Fruit fly (Drosophila melanogaster) whole organism, embryonic: ENCODE results near the gene CG10576.

Experiments
- CG11696 ChIP-seq: fragments of 200-800 bp; sonication (Bioruptor generic); IDR thresholded peaks from 2 replicates; pipeline ENCODE4 v1.3.6; 2022; ENCODE audit warnings: missing biosample characterization, missing genetic modification characterization
- CG11723 ChIP-seq: fragments of 200-800 bp; sonication (Bioruptor generic); optimal IDR thresholded peaks from 2 replicates; lab custom pipeline; 2017; ENCODE audit warnings: missing biosample characterization, mild to moderate bottlenecking, missing genetic modification characterization
- CG1233 ChIP-seq: fragments of 200-800 bp; sonication (Bioruptor generic); optimal IDR thresholded peaks from 4 replicates; lab custom pipeline; 2018; ENCODE audit warnings: missing biosample characterization, mild to moderate bottlenecking, missing genetic modification characterization
- CG13424 ChIP-seq: fragments of 200-800 bp; sonication (Bioruptor generic); optimal IDR thresholded peaks from 2 replicates; lab custom pipeline; 2019; ENCODE audit warnings: missing biosample characterization, mild to moderate bottlenecking, missing genetic modification characterization, moderate library complexity
- CG14710 ChIP-seq: fragments of 200-800 bp; sonication (Bioruptor generic); optimal IDR thresholded peaks from 3 replicates; lab custom pipeline; 2019; ENCODE audit warnings: missing biosample characterization, mild to moderate bottlenecking, missing genetic modification characterization, moderate library complexity
- CG16813 ChIP-seq: fragments of 200-800 bp; sonication (Bioruptor generic); IDR thresholded peaks from 3 replicates; pipeline ENCODE4 v1.3.6; 2022; ENCODE audit warnings: missing biosample characterization, missing genetic modification characterization; ENCODE audit not compliant: partially characterized antibody
- CG17361 ChIP-seq: fragments of 200-800 bp; sonication (Bioruptor generic); IDR thresholded peaks from 3 replicates; pipeline ENCODE4 v1.3.6; 2022; ENCODE audit warnings: missing biosample characterization, missing genetic modification characterization
- CG1832 ChIP-seq: fragments of 200-800 bp; sonication (Bioruptor generic); optimal IDR thresholded peaks from 2 replicates; lab custom pipeline; 2017; ENCODE audit warnings: missing biosample characterization, mild to moderate bottlenecking, missing genetic modification characterization, inconsistent platforms
- CG18619 ChIP-seq: fragments of 200-800 bp; sonication (Bioruptor generic); optimal IDR thresholded peaks from 3 replicates; lab custom pipeline; 2017; ENCODE audit warnings: missing biosample characterization, mild to moderate bottlenecking, missing genetic modification characterization
- CG2875 ChIP-seq: fragments of 200-800 bp; sonication (Bioruptor generic); optimal IDR thresholded peaks from 2 replicates; lab custom pipeline; 2017; ENCODE audit warnings: missing biosample characterization, mild to moderate bottlenecking, missing genetic modification characterization, missing genetic modification reagents
- CG2889 ChIP-seq: fragments of 200-800 bp; sonication (Bioruptor generic); IDR thresholded peaks from 3 replicates; pipeline ENCODE4 v1.3.6; 2022; ENCODE audit warnings: missing biosample characterization, missing genetic modification characterization
- CG3065 ChIP-seq: fragments of 200-800 bp; sonication (Bioruptor generic); optimal IDR thresholded peaks from 2 replicates; lab custom pipeline; 2016; ENCODE audit warnings: missing biosample characterization, missing genetic modification characterization
- CG32767 ChIP-seq: fragments of 200-800 bp; sonication (Bioruptor generic); IDR thresholded peaks from 2 replicates; pipeline ENCODE4 v1.3.6; 2022; ENCODE audit warnings: missing biosample characterization, missing genetic modification characterization
- CG4360 ChIP-seq: fragments of 200-800 bp; sonication (Bioruptor generic); IDR thresholded peaks from 2 replicates; pipeline ENCODE4 v1.3.6; 2022; ENCODE audit warnings: missing biosample characterization, missing genetic modification characterization
- CG43689 ChIP-seq: fragments of 200-800 bp; sonication (Bioruptor generic); IDR thresholded peaks from 2 replicates; pipeline ENCODE4 v1.3.6; 2022; ENCODE audit warnings: missing biosample characterization, missing genetic modification characterization
- CG4730 ChIP-seq: fragments of 200-800 bp; sonication (Bioruptor generic); IDR thresholded peaks from 2 replicates; pipeline ENCODE4 v1.3.6; 2022; ENCODE audit warnings: missing biosample characterization, missing genetic modification characterization
- CG4820 ChIP-seq: fragments of 200-800 bp; sonication (Bioruptor generic); optimal IDR thresholded peaks from 3 replicates; lab custom pipeline; 2016; ENCODE audit warnings: missing biosample characterization, missing genetic modification characterization
- CG6689 ChIP-seq: fragments of 200-800 bp; sonication (Bioruptor generic); IDR thresholded peaks from 2 replicates; pipeline ENCODE4 v1.3.6; 2022; ENCODE audit warnings: missing biosample characterization, missing genetic modification characterization
- CG6854 ChIP-seq: fragments of 200-800 bp; sonication (Bioruptor generic); optimal IDR thresholded peaks from 3 replicates; lab custom pipeline; 2017; ENCODE audit warnings: missing biosample characterization, mild to moderate bottlenecking, missing genetic modification characterization
- CG7839 ChIP-seq: fragments of 200-800 bp; sonication (Bioruptor generic); optimal IDR thresholded peaks from 3 replicates; lab custom pipeline; 2018; ENCODE audit warnings: missing biosample characterization, mild to moderate bottlenecking, missing genetic modification characterization, moderate library complexity
- CG9437 ChIP-seq: fragments of 200-800 bp; sonication (Bioruptor generic); optimal IDR thresholded peaks from 2 replicates; lab custom pipeline; 2018; ENCODE audit warnings: missing biosample characterization, mild to moderate bottlenecking, missing genetic modification characterization
- CG9817 ChIP-seq: fragments of 200-800 bp; sonication (Bioruptor generic); optimal IDR thresholded peaks from 2 replicates; lab custom pipeline; 2018; ENCODE audit warnings: missing biosample characterization, mild to moderate bottlenecking, missing genetic modification characterization, moderate library complexity
- D ChIP-seq, 2 experiments: fragments of 200-800 bp in 1 of 2; fragments of >200 bp in 1 of 2; sonication (Bioruptor generic) in 1 of 2; optimal IDR thresholded peaks; 2 replicates in 1 of 2; 3 replicates in 1 of 2; lab custom pipeline; 2017; ENCODE audit warnings: mild to moderate bottlenecking in 1 of 2, missing biosample characterization in 1 of 2, missing genetic modification characterization in 1 of 2, missing genetic modification reagents in 1 of 2
- Dbx ChIP-seq: fragments of 200-800 bp; sonication (Bioruptor generic); IDR thresholded peaks from 3 replicates; pipeline ENCODE4 v1.3.6; 2022; ENCODE audit warnings: missing biosample characterization, missing genetic modification characterization
- Eip74EF ChIP-seq, 2 experiments: fragments of 200-800 bp in 1 of 2; fragments of >200 bp in 1 of 2; sonication (Bioruptor generic) in 1 of 2; optimal IDR thresholded peaks; 2 replicates each; lab custom pipeline; 2017 to 2019; ENCODE audit warnings: missing biosample characterization in 2 of 2, missing genetic modification characterization in 2 of 2, mild to moderate bottlenecking in 1 of 2, moderate library complexity in 1 of 2
- Hmr ChIP-seq: fragments of 200-800 bp; sonication (Bioruptor generic); optimal IDR thresholded peaks from 3 replicates; lab custom pipeline; 2017; ENCODE audit warnings: mild to moderate bottlenecking, missing biosample characterization, missing genetic modification reagents, missing genetic modification characterization
- Hr3 ChIP-seq: fragments of 200-800 bp; sonication (Bioruptor generic); optimal IDR thresholded peaks from 3 replicates; lab custom pipeline; 2016; ENCODE audit warnings: missing biosample characterization, missing genetic modification characterization
- Meics ChIP-seq: fragments of 200-800 bp; sonication (Bioruptor generic); optimal IDR thresholded peaks from 2 replicates; lab custom pipeline; 2017; ENCODE audit warnings: missing biosample characterization, mild to moderate bottlenecking, missing genetic modification characterization
- Sox102F ChIP-seq: fragments of 200-800 bp; sonication (Bioruptor generic); optimal IDR thresholded peaks from 2 replicates; lab custom pipeline; 2018; ENCODE audit warnings: missing biosample characterization, mild to moderate bottlenecking, missing genetic modification characterization, moderate library complexity
- TFAM ChIP-seq: fragments of 200-800 bp; sonication (Bioruptor generic); optimal IDR thresholded peaks from 2 replicates; lab custom pipeline; 2017; ENCODE audit warnings: missing biosample characterization, missing genetic modification characterization, inconsistent platforms
- bab2 ChIP-seq: fragments of 200-800 bp; sonication (Bioruptor generic); optimal IDR thresholded peaks from 2 replicates; lab custom pipeline; 2016; ENCODE audit warnings: missing biosample characterization, missing genetic modification characterization
- chm ChIP-seq: fragments of 200-800 bp; sonication (Bioruptor generic); IDR thresholded peaks from 2 replicates; pipeline ENCODE4 v1.3.6; 2022; ENCODE audit warnings: missing biosample characterization, missing genetic modification characterization
- crol ChIP-seq: fragments of 200-800 bp; sonication (Bioruptor generic); IDR thresholded peaks from 2 replicates; pipeline ENCODE4 v1.3.6; 2022; ENCODE audit warnings: missing biosample characterization, missing genetic modification characterization
- ewg ChIP-seq: fragments of 200-800 bp; sonication (Bioruptor generic); optimal IDR thresholded peaks from 3 replicates; lab custom pipeline; 2017; ENCODE audit warnings: mild to moderate bottlenecking, missing biosample characterization, missing genetic modification reagents, missing genetic modification characterization
- grau ChIP-seq: fragments of 200-800 bp; optimal IDR thresholded peaks from 3 replicates; lab custom pipeline; 2019; ENCODE audit warnings: missing biosample characterization, mild to moderate bottlenecking, missing genetic modification characterization, moderate library complexity
- insv ChIP-seq, 2 experiments: fragments of 200-800 bp; sonication (Bioruptor generic); optimal IDR thresholded peaks; 3 replicates each; lab custom pipeline; 2016 to 2018; ENCODE audit warnings: missing biosample characterization in 2 of 2, missing genetic modification characterization in 2 of 2
- jigr1 ChIP-seq: fragments of 200-800 bp; sonication (Bioruptor generic); IDR thresholded peaks from 3 replicates; pipeline ENCODE4 v1.3.6; 2022; ENCODE audit warnings: missing biosample characterization, missing genetic modification characterization
- lab ChIP-seq: fragments of 200-800 bp; sonication (Bioruptor generic); optimal IDR thresholded peaks from 3 replicates; lab custom pipeline; 2017; ENCODE audit warnings: missing biosample characterization, missing genetic modification characterization, mild to moderate bottlenecking, moderate library complexity, missing genetic modification reagents
- lmd ChIP-seq: fragments of 200-800 bp; sonication (Bioruptor generic); IDR thresholded peaks from 2 replicates; pipeline ENCODE4 v1.3.6; 2022; ENCODE audit warnings: missing biosample characterization, missing genetic modification characterization
- lola ChIP-seq, 3 experiments: fragments of >200 bp in 2 of 3; fragments of 200-800 bp in 1 of 3; sonication (Bioruptor generic) in 1 of 3; optimal IDR thresholded peaks; 2 replicates each; lab custom pipeline; 2017 to 2019; ENCODE audit warnings: missing biosample characterization in 3 of 3, missing genetic modification characterization in 3 of 3, mild to moderate bottlenecking in 1 of 3, moderate library complexity in 1 of 3
- phol ChIP-seq: fragments of 200-800 bp; sonication (Bioruptor generic); optimal IDR thresholded peaks from 3 replicates; lab custom pipeline; 2018; ENCODE audit warnings: missing biosample characterization, mild to moderate bottlenecking, missing genetic modification characterization, moderate library complexity
- pros ChIP-seq: fragments of 200-800 bp; sonication (Bioruptor generic); optimal IDR thresholded peaks from 3 replicates; lab custom pipeline; 2019; ENCODE audit warnings: missing biosample characterization, mild to moderate bottlenecking, missing genetic modification characterization, moderate library complexity
- salm ChIP-seq: fragments of 200-800 bp; sonication (Bioruptor generic); optimal IDR thresholded peaks from 2 replicates; lab custom pipeline; 2018; ENCODE audit warnings: missing biosample characterization, mild to moderate bottlenecking, missing genetic modification characterization
- sens ChIP-seq: fragments of 200-800 bp; sonication (Bioruptor generic); peaks from one replicate; lab custom pipeline; 2016; ENCODE audit warnings: missing biosample characterization, missing genetic modification characterization
- sug ChIP-seq: fragments of 200-800 bp; optimal IDR thresholded peaks from 2 replicates; lab custom pipeline; 2019; ENCODE audit warnings: missing biosample characterization, mild to moderate bottlenecking, missing genetic modification characterization, moderate library complexity
- tup ChIP-seq: fragments of 200-800 bp; sonication (Bioruptor generic); optimal IDR thresholded peaks from 2 replicates; lab custom pipeline; 2016; ENCODE audit warnings: missing biosample characterization, mild to moderate bottlenecking, missing genetic modification characterization, moderate library complexity
- tx ChIP-seq: fragments of 200-800 bp; sonication (Bioruptor generic); optimal IDR thresholded peaks from 2 replicates; lab custom pipeline; 2016; ENCODE audit warnings: missing biosample characterization, missing genetic modification characterization

CG10576 gene

DNA sequence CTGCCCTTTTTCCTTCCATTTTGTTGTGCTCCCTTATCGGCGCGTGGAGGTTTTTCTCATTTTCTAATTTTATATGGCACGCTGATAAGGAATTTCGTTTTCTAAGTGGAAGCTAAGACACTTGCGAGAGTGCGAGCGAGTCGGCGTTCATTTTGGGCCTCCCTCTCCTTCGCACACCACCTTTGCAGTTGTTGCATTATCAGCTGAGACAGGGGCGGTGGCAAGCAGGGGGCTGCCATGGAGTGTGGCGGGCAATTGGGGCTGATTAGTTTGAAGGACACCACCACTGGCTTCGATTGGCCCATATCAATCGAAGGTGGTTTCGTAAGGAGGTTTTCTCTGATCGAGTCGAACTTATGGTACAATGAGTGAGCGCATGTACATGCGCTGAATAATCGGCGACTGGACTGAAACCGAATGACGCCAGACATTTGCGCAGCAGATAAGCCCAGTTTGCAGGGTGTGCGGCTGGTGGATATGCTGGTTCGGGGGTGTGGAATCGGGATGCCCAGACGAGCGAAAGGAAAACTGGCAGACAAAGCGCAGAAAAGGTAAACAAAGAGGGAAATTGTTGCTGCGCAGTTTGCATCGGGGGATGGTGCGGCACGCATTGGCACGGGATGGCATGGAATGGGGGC lies 44.3 kb upstream of the CG10576 start (continued):
- no peak for TF ChIP-seq CG16813 (GFP tag; lab: Robert Waterston, UW)
- 0 out of 2 replicates have a peak, but pooled peaks have one; percentile 16 for TF ChIP-seq chm (GFP tag; lab: Robert Waterston, UW)
- no peak for TF ChIP-seq salm (tag; lab: Kevin White, UChicago)
- TF ChIP-seq sug (tag; lab: Kevin White, UChicago), result peak; percentile 96
- TF ChIP-seq crol (GFP tag; lab: Robert Waterston, UW), result peak; percentile 93
- no peak for TF ChIP-seq CG4820
- TF ChIP-seq insv (GFP tag; optimal IDR thresholded peaks at IDR 0.05; lab: Kevin White, UChicago), result no peak
- no peak for TF ChIP-seq CG3065 (GFP tag; lab: Kevin White, UChicago)
- TF ChIP-seq pros (GFP tag; lab: Kevin White, UChicago), result peak; percentile 86
- TF ChIP-seq CG32767 (GFP tag; lab: Robert Waterston, UW), result no peak
- no peak for TF ChIP-seq CG4730 (GFP tag; lab: Robert Waterston, UW)
- TF ChIP-seq CG2889 (GFP tag; lab: Robert Waterston, UW), result no peak
- TF ChIP-seq lab (GFP tag; lab: Kevin White, UChicago), result peak; percentile 74
- no peak for TF ChIP-seq D (optimal IDR thresholded peaks at IDR 0.05; lab: Kevin White, UChicago)
- no peak for TF ChIP-seq D (GFP tag; optimal IDR thresholded peaks at IDR 0.05; lab: Kevin White, UChicago)

DNA sequence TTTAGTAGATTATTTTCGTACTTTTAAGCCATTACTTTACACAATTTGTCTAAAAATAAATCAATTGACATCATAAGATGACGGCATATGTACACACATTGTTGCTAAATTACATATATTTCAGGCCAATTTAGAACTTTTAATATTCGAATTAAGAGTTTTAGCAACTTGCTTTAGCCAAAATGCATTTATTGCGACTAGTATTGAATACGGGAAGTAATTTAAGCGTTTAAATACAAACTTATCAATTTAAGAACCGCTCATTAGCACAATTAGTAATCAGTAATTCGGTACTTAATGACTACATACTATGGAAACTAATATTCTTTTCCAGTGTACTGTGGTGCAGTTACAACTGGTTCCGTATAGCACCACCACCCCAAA lies 43.7 kb upstream of the CG10576 start:
- TF ChIP-seq phol, result peak; percentile 36
- TF ChIP-seq bab2 (GFP tag; lab: Kevin White, UChicago), result peak; percentile 12
- no peak for TF ChIP-seq tup (GFP tag; lab: Kevin White, UChicago)
- TF ChIP-seq CG11723, result peak; percentile 25
- 0 out of 2 replicates have a peak, but pooled peaks have one; percentile 11 for TF ChIP-seq lmd (GFP tag; lab: Robert Waterston, UW)
- TF ChIP-seq CG9817 (tag; lab: Kevin White, UChicago), result no peak
- TF ChIP-seq CG13424, result peak; percentile 24
- peak in 1 of 3 experiments; percentile 48 for TF ChIP-seq lola (GFP tag; optimal IDR thresholded peaks at IDR 0.05; lab: Kevin White, UChicago)
- TF ChIP-seq Hmr (GFP tag; lab: Kevin White, UChicago), result peak; percentile 13
- TF ChIP-seq D (optimal IDR thresholded peaks at IDR 0.05; lab: Kevin White, UChicago), result no peak
- peak; percentile 36 for TF ChIP-seq D (GFP tag; optimal IDR thresholded peaks at IDR 0.05; lab: Kevin White, UChicago)
- TF ChIP-seq CG1233 (GFP tag; lab: Kevin White, UChicago), result peak; percentile 44
- no peak for TF ChIP-seq CG4360 (GFP tag; lab: Robert Waterston, UW)
- TF ChIP-seq TFAM (GFP tag; lab: Kevin White, UChicago), result no peak
- no peak for TF ChIP-seq Dbx (GFP tag; lab: Robert Waterston, UW)
- peak; percentile 18 for TF ChIP-seq Meics (GFP tag; lab: Kevin White, UChicago)
- peak; percentile 24 for TF ChIP-seq CG9437 (GFP tag; lab: Kevin White, UChicago)
- no peak for TF ChIP-seq CG43689 (GFP tag; lab: Robert Waterston, UW)
- TF ChIP-seq jigr1 (GFP tag; lab: Robert Waterston, UW), result 0 out of 3 replicates have a peak, but pooled peaks have one; percentile 21
- TF ChIP-seq CG14710 (tag; lab: Kevin White, UChicago), result peak; percentile 38
- TF ChIP-seq CG2875 (GFP tag; lab: Kevin White, UChicago), result peak; percentile 0
- TF ChIP-seq CG6854 (GFP tag; lab: Kevin White, UChicago), result peak; percentile 25
- TF ChIP-seq CG11696, result 0 out of 2 replicates have a peak, but pooled peaks have one; percentile 25
- TF ChIP-seq CG1832 (GFP tag; lab: Kevin White, UChicago), result no peak
- peak; percentile 45 for TF ChIP-seq Sox102F (GFP tag; lab: Kevin White, UChicago)
- TF ChIP-seq ewg (GFP tag; lab: Kevin White, UChicago), result no peak
- TF ChIP-seq grau (tag; lab: Kevin White, UChicago), result peak; percentile 18
- peak; percentile 79; the same call in 2 of the 3 replicates for TF ChIP-seq CG17361
- peak; percentile 20 for TF ChIP-seq CG7839 (tag; lab: Kevin White, UChicago)
- peak in 1 of 2 experiments; percentile 27 for TF ChIP-seq Eip74EF (GFP tag; optimal IDR thresholded peaks at IDR 0.05; lab: Kevin White, UChicago)
- peak; percentile 7 for TF ChIP-seq CG18619 (GFP tag; lab: Kevin White, UChicago)
- peak; percentile 57 for TF ChIP-seq sens (GFP tag; lab: Kevin White, UChicago)
- peak; percentile 49 for TF ChIP-seq CG6689 (GFP tag; lab: Robert Waterston, UW)
- no peak for TF ChIP-seq tx (GFP tag; lab: Kevin White, UChicago)
- no peak for TF ChIP-seq Hr3 (GFP tag; lab: Kevin White, UChicago)
